Fruit fly (Drosophila melanogaster): Measurements from ENCODE around the gene CG11898.

CG11898 gene

DNA sequence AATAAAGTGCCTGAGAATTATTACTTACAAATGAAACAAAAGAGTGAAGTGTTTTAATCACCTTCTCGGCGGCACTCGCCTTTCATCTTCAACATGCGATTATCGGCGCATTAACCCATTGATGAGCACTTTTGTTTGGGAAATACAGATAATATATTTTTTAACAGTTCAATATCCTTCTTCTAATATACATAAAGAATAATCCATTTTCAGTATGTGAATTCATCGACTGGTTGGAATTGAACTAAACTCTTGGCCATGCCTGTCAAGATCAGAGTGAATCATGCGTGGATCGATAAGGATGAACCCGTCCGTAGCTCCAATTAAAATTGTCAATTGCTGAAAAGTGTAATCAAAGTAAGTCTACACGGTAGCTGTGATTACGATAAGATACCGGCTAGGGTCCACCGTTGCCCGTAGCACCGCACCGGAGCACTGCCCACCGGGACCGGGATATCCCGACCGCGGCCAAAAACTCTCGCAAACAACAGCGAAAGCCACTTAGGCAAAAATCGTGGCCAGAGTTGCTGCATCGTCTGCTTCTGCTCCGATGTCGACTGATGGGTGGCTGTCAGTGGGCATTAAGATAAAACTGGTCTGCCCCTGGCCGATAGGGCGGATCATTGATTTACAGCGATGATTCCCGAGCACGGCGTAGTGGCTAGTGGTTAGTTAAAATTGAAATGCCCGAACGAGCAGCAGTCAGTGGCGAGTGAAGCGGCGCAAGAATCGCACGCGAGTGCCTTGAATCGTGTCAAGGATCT is at the start of gene CG11898:
Gene CG11898 (plus strand): TSS at position 714 of the 764 bp plus-strand sequence.
- TF ChIP-seq Myc (optimal IDR thresholded peaks at IDR 0.05) (no peak), Jra (GFP tag; optimal IDR thresholded peaks at IDR 0.05) (no peak), brk (GFP tag; optimal IDR thresholded peaks at IDR 0.05) (no peak), Abd-B (GFP tag; optimal IDR thresholded peaks at IDR 0.05) (no peak), br (GFP tag; optimal IDR thresholded peaks at IDR 0.05) (peak; percentile 67), h (GFP tag; optimal IDR thresholded peaks at IDR 0.05) (peak; percentile 78), fru (GFP tag; optimal IDR thresholded peaks at IDR 0.05) (peak; percentile 77), foxo (GFP tag; optimal IDR thresholded peaks at IDR 0.05) (peak in 1 of 2 experiments; percentile 62), OdsH (GFP tag; optimal IDR thresholded peaks at IDR 0.05) (peak; percentile 35), ey (GFP tag; optimal IDR thresholded peaks at IDR 0.05) (peak; percentile 54), rgr (GFP tag; optimal IDR thresholded peaks at IDR 0.05) (peak; percentile 64), psq (GFP tag; optimal IDR thresholded peaks at IDR 0.05) (peak; percentile 16), Mio (GFP tag; optimal IDR thresholded peaks at IDR 0.05) (no peak), tai (GFP tag; optimal IDR thresholded peaks at IDR 0.05) (no peak), HLH106 (tag; optimal IDR thresholded peaks at IDR 0.05) (peak; percentile 40)

DNA sequence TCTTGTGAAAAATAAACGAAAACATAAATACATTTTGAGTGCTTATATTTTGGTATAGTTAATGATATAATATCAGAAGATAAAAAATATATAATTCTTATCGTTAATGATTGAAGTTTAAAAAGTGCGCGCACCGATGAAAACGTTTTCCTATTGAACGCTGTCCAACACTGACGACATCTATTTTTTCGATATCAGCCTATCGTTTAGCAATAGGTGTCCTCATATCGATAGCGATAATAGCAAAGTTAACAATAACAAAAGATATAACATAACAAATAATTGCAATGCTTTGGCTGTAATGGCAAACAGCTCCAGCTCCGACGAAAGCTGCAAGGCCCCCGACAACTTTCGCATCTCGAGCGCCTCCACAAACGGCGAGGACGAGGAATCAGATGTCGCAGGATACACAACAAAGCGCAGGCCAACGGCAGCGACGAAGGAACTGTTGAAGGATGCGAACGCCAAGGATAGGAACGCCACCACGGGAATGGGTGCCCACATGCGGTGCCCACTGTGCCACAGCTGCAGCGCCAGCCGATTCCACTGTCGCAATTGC is 49.2 kb upstream of the CG11898 start, which contains the start of gene Atg14:
Gene Atg14 (plus strand): TSS at position 225 of the 559 bp plus-strand sequence.
- TF ChIP-seq br (GFP tag; optimal IDR thresholded peaks at IDR 0.05): peak; percentile 9
- peak; percentile 27 for TF ChIP-seq h (GFP tag; optimal IDR thresholded peaks at IDR 0.05)
- no peak for TF ChIP-seq Dif (GFP tag; optimal IDR thresholded peaks at IDR 0.05; ENCODE audit: partially characterized antibody)
- TF ChIP-seq Jra (GFP tag; optimal IDR thresholded peaks at IDR 0.05): no peak
- TF ChIP-seq CG9705 (GFP tag; optimal IDR thresholded peaks at IDR 0.05): no peak
- TF ChIP-seq fru (GFP tag; optimal IDR thresholded peaks at IDR 0.05): peak; percentile 37
- peak in 1 of 2 experiments; percentile 21 for TF ChIP-seq foxo (GFP tag; optimal IDR thresholded peaks at IDR 0.05)
- no peak for TF ChIP-seq usp (GFP tag; optimal IDR thresholded peaks at IDR 0.05)
- no peak for TF ChIP-seq dl (GFP tag; optimal IDR thresholded peaks at IDR 0.05; ENCODE audit: insufficient read depth in 1 of 2, partially characterized antibody in 2 of 2)
- TF ChIP-seq Myc (optimal IDR thresholded peaks at IDR 0.05): no peak
- TF ChIP-seq pan (optimal IDR thresholded peaks at IDR 0.05): no peak
- no peak for TF ChIP-seq dsf (GFP tag; optimal IDR thresholded peaks at IDR 0.05; ENCODE audit: borderline replicate concordance)
- TF ChIP-seq Hr83 (GFP tag; optimal IDR thresholded peaks at IDR 0.05; ENCODE audit: poor library complexity, severe bottlenecking): peak; percentile 1
- no peak for TF ChIP-seq CrebA (GFP tag; optimal IDR thresholded peaks at IDR 0.05; ENCODE audit: borderline replicate concordance)

DNA sequence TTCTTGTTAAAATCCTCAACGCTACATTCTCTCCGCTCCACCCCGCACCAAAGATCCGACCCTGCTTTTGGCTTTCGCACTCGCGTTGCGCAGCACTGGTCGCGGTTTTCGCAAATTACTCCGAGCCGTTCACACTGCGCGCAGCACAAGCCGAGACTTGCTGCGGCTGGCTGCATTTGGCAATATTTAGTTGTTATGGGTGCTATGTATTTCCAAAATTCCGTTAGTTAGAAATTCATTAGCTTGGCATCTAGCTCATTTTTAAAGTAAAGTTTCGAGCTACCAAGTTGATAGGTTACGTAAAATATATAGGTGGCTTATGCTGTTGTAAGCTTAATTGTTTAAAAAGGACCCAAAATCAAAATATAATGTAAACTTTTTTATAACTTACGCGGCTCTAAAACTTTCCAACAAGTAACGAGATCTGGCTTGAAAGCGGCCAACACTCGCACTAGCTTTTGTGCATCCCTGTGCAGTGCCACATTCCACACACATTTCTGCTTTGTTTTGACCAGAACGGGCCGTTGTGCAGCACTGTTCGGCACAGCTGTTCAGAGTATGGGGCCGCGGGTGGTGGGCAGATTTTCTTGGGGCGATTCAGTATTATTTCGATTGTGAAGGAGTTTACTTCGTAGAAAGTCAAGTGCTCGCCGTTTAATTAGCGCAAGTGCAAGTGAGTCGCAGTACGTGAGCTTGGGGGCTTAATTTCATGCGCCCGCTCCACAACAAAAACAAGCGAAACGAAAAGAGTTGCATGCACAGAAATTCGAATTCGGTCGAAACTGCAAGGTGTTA is 42.4 kb upstream of the CG11898 start, which contains the start of the genes yem and Ctl2:
Gene yem (minus strand): TSS at position 63 of the 795 bp plus-strand sequence.
Gene Ctl2 (plus strand): TSS at position 554 of the 795 bp plus-strand sequence.
- TF ChIP-seq dsf (GFP tag; optimal IDR thresholded peaks at IDR 0.05; ENCODE audit: borderline replicate concordance) (no peak), Mio (GFP tag; optimal IDR thresholded peaks at IDR 0.05) (no peak), jim (GFP tag; optimal IDR thresholded peaks at IDR 0.05) (no peak), fru (GFP tag; optimal IDR thresholded peaks at IDR 0.05) (peak; percentile 82), woc (GFP tag; optimal IDR thresholded peaks at IDR 0.05) (peak; percentile 95), psq (GFP tag; optimal IDR thresholded peaks at IDR 0.05) (peak; percentile 76), N (GFP tag; optimal IDR thresholded peaks at IDR 0.05) (no peak), Rel (GFP tag; optimal IDR thresholded peaks at IDR 0.05) (no peak), Rel (tag; optimal IDR thresholded peaks at IDR 0.05) (peak; percentile 47), Hnf4 (GFP tag; optimal IDR thresholded peaks at IDR 0.05) (no peak), OdsH (GFP tag; optimal IDR thresholded peaks at IDR 0.05) (peak; percentile 49), HLH106 (tag; optimal IDR thresholded peaks at IDR 0.05) (peak; percentile 71), tai (GFP tag; optimal IDR thresholded peaks at IDR 0.05) (no peak), br (GFP tag; optimal IDR thresholded peaks at IDR 0.05) (peak; percentile 79), Vsx2 (GFP tag; optimal IDR thresholded peaks at IDR 0.05; ENCODE audit: partially characterized antibody) (no peak), pan (optimal IDR thresholded peaks at IDR 0.05) (no peak), dmrt93B (GFP tag; optimal IDR thresholded peaks at IDR 0.05) (peak; percentile 64), sv (GFP tag; optimal IDR thresholded peaks at IDR 0.05) (peak; percentile 85), usp (GFP tag; optimal IDR thresholded peaks at IDR 0.05) (no peak), CrebA (GFP tag; optimal IDR thresholded peaks at IDR 0.05; ENCODE audit: borderline replicate concordance) (no peak), Dif (GFP tag; optimal IDR thresholded peaks at IDR 0.05; ENCODE audit: partially characterized antibody) (peak; percentile 23), Hr78 (GFP tag; optimal IDR thresholded peaks at IDR 0.05) (no peak), GATAd (GFP tag; optimal IDR thresholded peaks at IDR 0.05) (peak; percentile 52), Abd-B (GFP tag; optimal IDR thresholded peaks at IDR 0.05) (no peak), brk (GFP tag; optimal IDR thresholded peaks at IDR 0.05) (no peak), Myc (optimal IDR thresholded peaks at IDR 0.05) (peak; percentile 93), ey (GFP tag; optimal IDR thresholded peaks at IDR 0.05) (peak; percentile 71), lola (GFP tag; optimal IDR thresholded peaks at IDR 0.05) (no peak), Hr83 (GFP tag; optimal IDR thresholded peaks at IDR 0.05; ENCODE audit: poor library complexity, severe bottlenecking) (peak; percentile 96), h (GFP tag; optimal IDR thresholded peaks at IDR 0.05) (peak; percentile 75), sage (GFP tag; optimal IDR thresholded peaks at IDR 0.05) (no peak), CG32264 (GFP tag; optimal IDR thresholded peaks at IDR 0.05) (no peak), CG9705 (GFP tag; optimal IDR thresholded peaks at IDR 0.05) (peak; percentile 63), rgr (GFP tag; optimal IDR thresholded peaks at IDR 0.05) (peak; percentile 56), Dfd (GFP tag; optimal IDR thresholded peaks at IDR 0.05) (no peak), Sp1 (GFP tag; optimal IDR thresholded peaks at IDR 0.05) (peak; percentile 61)

All from whole organism, wandering third instar larva.